Fruit fly (Drosophila melanogaster): Measurements from ENCODE around the gene hth.
A peak's percentile ranks its signal among the peaks of the same experiment; 100 is the strongest.

hth gene

dm6 chr3R:10506794-10507193 lies 132.6 kb downstream of the hth start (continued):
- TF ChIP-seq D19A (tag; optimal IDR thresholded peaks at IDR 0.05) (peak; percentile 36), dpn (GFP tag; optimal IDR thresholded peaks at IDR 0.05) (peak in 1 of 2 experiments; percentile 5), sima (GFP tag; optimal IDR thresholded peaks at IDR 0.05) (no peak), row (GFP tag; IDR thresholded peaks at IDR 0.05) (peak; percentile 45; the same call in 2 of the 3 replicates), CoRest (tag; optimal IDR thresholded peaks at IDR 0.05) (peak; percentile 18), CG31441 (GFP tag; IDR thresholded peaks at IDR 0.05) (0 out of 2 replicates have a peak, but pooled peaks have one; percentile 14), CG12391 (tag; optimal IDR thresholded peaks at IDR 0.05) (peak; percentile 31), Oli (tag; optimal IDR thresholded peaks at IDR 0.05) (peak; percentile 39), Bgb (GFP tag; IDR thresholded peaks at IDR 0.05; ENCODE audit: partially characterized antibody) (no peak), CG32767 (GFP tag; IDR thresholded peaks at IDR 0.05) (no peak), Rfx (GFP tag; IDR thresholded peaks at IDR 0.05) (no peak), corto (GFP tag; optimal IDR thresholded peaks at IDR 0.05) (no peak), slp2 (GFP tag; optimal IDR thresholded peaks at IDR 0.05) (no peak), D (optimal IDR thresholded peaks at IDR 0.05) (no peak), D (GFP tag; optimal IDR thresholded peaks at IDR 0.05) (no peak), CG14860 (GFP tag; IDR thresholded peaks at IDR 0.05; ENCODE audit: partially characterized antibody) (no peak), tap (tag; optimal IDR thresholded peaks at IDR 0.05) (peak; percentile 9), wek (GFP tag; optimal IDR thresholded peaks at IDR 0.05) (no peak), cg (GFP tag; optimal IDR thresholded peaks at IDR 0.05) (no peak), PHDP (tag; optimal IDR thresholded peaks at IDR 0.05) (no peak), CG13287 (GFP tag; IDR thresholded peaks at IDR 0.05; ENCODE audit: partially characterized antibody) (no peak), pan (optimal IDR thresholded peaks at IDR 0.05) (no peak), pan (GFP tag; optimal IDR thresholded peaks at IDR 0.05 in 1 of 2, IDR thresholded peaks at IDR 0.05 in 1 of 2) (no peak), CG9817 (tag; optimal IDR thresholded peaks at IDR 0.05) (no peak), Abd-B (GFP tag; optimal IDR thresholded peaks at IDR 0.05) (no peak), sug (tag; optimal IDR thresholded peaks at IDR 0.05) (no peak), pita (GFP tag; optimal IDR thresholded peaks at IDR 0.05) (no peak), zf30C (GFP tag; optimal IDR thresholded peaks at IDR 0.05) (no peak), sc (optimal IDR thresholded peaks at IDR 0.05) (no peak), sc (GFP tag; optimal IDR thresholded peaks at IDR 0.05) (peak; percentile 2), CG4730 (GFP tag; IDR thresholded peaks at IDR 0.05) (no peak), dmrt99B (tag; optimal IDR thresholded peaks at IDR 0.05) (peak; percentile 23), Blimp-1 (GFP tag; optimal IDR thresholded peaks at IDR 0.05) (peak; percentile 40), CG16779 (GFP tag; IDR thresholded peaks at IDR 0.05) (no peak), Doc3 (GFP tag; IDR thresholded peaks at IDR 0.05; ENCODE audit: partially characterized antibody) (no peak), tio (GFP tag; optimal IDR thresholded peaks at IDR 0.05) (no peak), Optix (GFP tag; IDR thresholded peaks at IDR 0.05) (no peak), CG1602 (GFP tag; optimal IDR thresholded peaks at IDR 0.05) (no peak), lov (optimal IDR thresholded peaks at IDR 0.05) (no peak), lov (GFP tag; IDR thresholded peaks at IDR 0.05) (0 out of 3 replicates have a peak, but pooled peaks have one; percentile 45), az2 (GFP tag; optimal IDR thresholded peaks at IDR 0.05) (no peak), fu2 (GFP tag; optimal IDR thresholded peaks at IDR 0.05) (no peak), CG15011 (GFP tag; optimal IDR thresholded peaks at IDR 0.05) (no peak), dati (GFP tag; IDR thresholded peaks at IDR 0.05) (no peak), amos (GFP tag; IDR thresholded peaks at IDR 0.05; ENCODE audit: partially characterized antibody) (no peak), Opbp (GFP tag; IDR thresholded peaks at IDR 0.05; ENCODE audit: partially characterized antibody) (no peak), slbo (GFP tag; IDR thresholded peaks at IDR 0.05) (no peak), nom (GFP tag; optimal IDR thresholded peaks at IDR 0.05) (no peak), sob (GFP tag; IDR thresholded peaks at IDR 0.05) (no peak), Sin3A (optimal IDR thresholded peaks at IDR 0.05) (no peak), CG2712 (tag; optimal IDR thresholded peaks at IDR 0.05) (peak; percentile 49), CG12744 (GFP tag; optimal IDR thresholded peaks at IDR 0.05) (no peak)

Measured in whole organism, embryonic.